Worm (Caenorhabditis elegans): ENCODE measurements around the gene H38K22.9.
A peak's percentile ranks its signal among the peaks of the same experiment; 100 is the strongest.

H38K22.9 gene

ce11 chrIII:4343070-4343469, 19.1 kb downstream of the H38K22.9 start, which contains the start of the genes B0285.3 and lcmt-1 (continued):
- TF ChIP-seq snpc-1.2 (GFP tag; IDR thresholded peaks at IDR 0.05) (no peak), F10B5.3 (tag; optimal IDR thresholded peaks at IDR 0.05) (no peak), unc-130 (GFP tag; optimal IDR thresholded peaks at IDR 0.05) (peak; percentile 72), tra-1 (GFP tag; IDR thresholded peaks at IDR 0.05) (no peak), mep-1 (tag; optimal IDR thresholded peaks at IDR 0.05) (no peak), aha-1 (tag) (peak; percentile 72), Y5F2A.4 (GFP tag; optimal IDR thresholded peaks at IDR 0.05) (no peak), ceh-62 (tag; optimal IDR thresholded peaks at IDR 0.05) (no peak), zfp-2 (tag; optimal IDR thresholded peaks at IDR 0.05) (no peak), nhr-28 (tag; optimal IDR thresholded peaks at IDR 0.05) (no peak), ztf-11 (tag; optimal IDR thresholded peaks at IDR 0.05) (no peak), daf-12 (tag; optimal IDR thresholded peaks at IDR 0.05) (no peak), nhr-41 (GFP tag; IDR thresholded peaks at IDR 0.05) (no peak), hlh-11 (tag; optimal IDR thresholded peaks at IDR 0.05) (no peak), lin-13 (GFP tag; optimal IDR thresholded peaks at IDR 0.05) (no peak), gei-8 (GFP tag; optimal IDR thresholded peaks at IDR 0.05) (no peak), mxl-2 (GFP tag; conservative IDR thresholded peaks at IDR 0.05) (no peak), pha-4 (GFP tag; IDR thresholded peaks at IDR 0.05) (no peak), pha-4 (tag; optimal IDR thresholded peaks at IDR 0.05) (no peak), unc-62 (GFP tag; optimal IDR thresholded peaks at IDR 0.05 in 1 of 2) (peak in 1 of 2 experiments; percentile 84), unc-62 (tag; optimal IDR thresholded peaks at IDR 0.05) (no peak), hif-1 (tag; optimal IDR thresholded peaks at IDR 0.05) (peak in 1 of 2 experiments; percentile 70), nhr-77 (tag; optimal IDR thresholded peaks at IDR 0.05) (no peak), Y105C5A.15 (GFP tag; IDR thresholded peaks at IDR 0.05) (no peak), dpl-1 (GFP tag; optimal IDR thresholded peaks at IDR 0.05) (peak; percentile 55), ZK337.2 (GFP tag; IDR thresholded peaks at IDR 0.05) (peak; percentile 60; the same call in 1 of the 2 replicates), lin-29 (GFP tag; IDR thresholded peaks at IDR 0.05) (no peak)

ce11 chrIII:4345034-4345433, 21.1 kb downstream of the H38K22.9 start, which contains the start of gene hse-5:
TSS of gene hse-5 (plus strand) at chrIII:4345334.
- TF ChIP-seq Y75B8A.6 (GFP tag; IDR thresholded peaks at IDR 0.05): no peak
- no peak for TF ChIP-seq unc-62 (GFP tag; optimal IDR thresholded peaks at IDR 0.05 in 1 of 2)
- no peak for TF ChIP-seq unc-62 (tag; optimal IDR thresholded peaks at IDR 0.05)
- TF ChIP-seq set-16 (GFP tag; IDR thresholded peaks at IDR 0.05): no peak
- no peak for TF ChIP-seq mdl-1 (tag; optimal IDR thresholded peaks at IDR 0.05)
- TF ChIP-seq T26A8.4 (GFP tag; IDR thresholded peaks at IDR 0.05): no peak
- no peak for TF ChIP-seq zag-1 (tag; optimal IDR thresholded peaks at IDR 0.05)
- TF ChIP-seq ceh-28 (tag; optimal IDR thresholded peaks at IDR 0.05): no peak

ce11 chrIII:4349799-4350198, 25.8 kb downstream of the H38K22.9 start, which contains the start of gene B0285.6:
TSS of gene B0285.6 (plus strand) at chrIII:4350099.
- no peak for TF ChIP-seq mep-1 (tag; optimal IDR thresholded peaks at IDR 0.05)
- TF ChIP-seq nhr-102 (tag; optimal IDR thresholded peaks at IDR 0.05): no peak
- no peak for TF ChIP-seq dpl-1 (GFP tag; optimal IDR thresholded peaks at IDR 0.05)
- TF ChIP-seq daf-8 (GFP tag; IDR thresholded peaks at IDR 0.05): no peak
- TF ChIP-seq daf-16 (GFP tag; optimal IDR thresholded peaks at IDR 0.05): no peak
- TF ChIP-seq daf-16 (tag; optimal IDR thresholded peaks at IDR 0.05): no peak
- TF ChIP-seq mxl-3 (GFP tag; optimal IDR thresholded peaks at IDR 0.05): no peak
- no peak for TF ChIP-seq hlh-11 (tag; optimal IDR thresholded peaks at IDR 0.05)
- no peak for TF ChIP-seq spr-1 (tag; optimal IDR thresholded peaks at IDR 0.05)
- no peak for TF ChIP-seq rbr-2 (tag; optimal IDR thresholded peaks at IDR 0.05)
- no peak for TF ChIP-seq hlh-30 (tag; optimal IDR thresholded peaks at IDR 0.05; ENCODE audit: insufficient read depth)
- TF ChIP-seq zfp-2 (tag; optimal IDR thresholded peaks at IDR 0.05): no peak

Measured in whole organism, L4 larva.